Worm (Caenorhabditis elegans) whole organism, L3 larva: ENCODE results near the gene Y54G11A.19.

ENCODE experiments used
- aly-2 ChIP-seq: fragments of 150-350 bp; optimal IDR thresholded peaks from 2 replicates; lab custom pipeline; 2014; ENCODE audit warnings: missing biosample characterization, missing genetic modification characterization
- daf-12 ChIP-seq: fragments of 150-350 bp; optimal IDR thresholded peaks from 2 replicates; lab custom pipeline; 2014; ENCODE audit warnings: missing biosample characterization, missing genetic modification reagents, missing genetic modification characterization
- egl-5 ChIP-seq: fragments of 150-350 bp; optimal IDR thresholded peaks from 2 replicates; lab custom pipeline; 2017; ENCODE audit warnings: missing biosample characterization, missing genetic modification reagents, missing genetic modification characterization, inconsistent platforms
- elt-3 ChIP-seq, 3 experiments: fragments of 150-350 bp in 1 of 3; sonication (generic microtip) in 2 of 3; optimal IDR thresholded peaks; 2 replicates in 2 of 3; 4 replicates in 1 of 3; lab custom pipeline; 2014 to 2017; ENCODE audit warnings: missing biosample characterization in 3 of 3, missing genetic modification characterization in 3 of 3
- fos-1 ChIP-seq: fragments of 150-350 bp; optimal IDR thresholded peaks from 2 replicates; lab custom pipeline; 2014; ENCODE audit warnings: missing biosample characterization, missing genetic modification characterization
- lsy-12 ChIP-seq: sonication (generic microtip); optimal IDR thresholded peaks from 2 replicates; lab custom pipeline; 2016; ENCODE audit warnings: mild to moderate bottlenecking, missing genetic modification characterization, missing compliant biosample characterization
- nfya-1 ChIP-seq: sonication (generic microtip); optimal IDR thresholded peaks from 2 replicates; lab custom pipeline; 2017; ENCODE audit warnings: missing genetic modification characterization, mild to moderate bottlenecking, missing compliant biosample characterization, antibody characterized with exemption, moderate library complexity; ENCODE audit not compliant: insufficient read depth
- nhr-12 ChIP-seq: fragments of 150-350 bp; optimal IDR thresholded peaks from 2 replicates; lab custom pipeline; 2014; ENCODE audit warnings: missing biosample characterization, missing genetic modification characterization
- nhr-23 ChIP-seq: fragments of 150-350 bp; optimal IDR thresholded peaks from 2 replicates; lab custom pipeline; 2014; ENCODE audit warnings: missing biosample characterization, missing genetic modification reagents, missing genetic modification characterization
- nhr-76 ChIP-seq: fragments of 150-350 bp; sonication (generic microtip); optimal IDR thresholded peaks from 5 replicates; lab custom pipeline; 2014; ENCODE audit warnings: missing biosample characterization, missing genetic modification characterization
- pqm-1 ChIP-seq: fragments of 150-350 bp; optimal IDR thresholded peaks from 2 replicates; lab custom pipeline; 2017; ENCODE audit warnings: missing biosample characterization, missing genetic modification characterization, inconsistent platforms
- tbx-2 ChIP-seq: sonication (generic microtip); optimal IDR thresholded peaks from 2 replicates; lab custom pipeline; 2016; ENCODE audit warnings: mild to moderate bottlenecking, missing genetic modification characterization, missing compliant biosample characterization
- zag-1 ChIP-seq: fragments of 150-350 bp; optimal IDR thresholded peaks from 2 replicates; lab custom pipeline; 2014; ENCODE audit warnings: missing biosample characterization, missing genetic modification characterization
- ztf-4 ChIP-seq: fragments of 150-350 bp; optimal IDR thresholded peaks from 2 replicates; lab custom pipeline; 2014; ENCODE audit warnings: missing biosample characterization, missing genetic modification characterization

The Y54G11A.19 gene

DNA sequence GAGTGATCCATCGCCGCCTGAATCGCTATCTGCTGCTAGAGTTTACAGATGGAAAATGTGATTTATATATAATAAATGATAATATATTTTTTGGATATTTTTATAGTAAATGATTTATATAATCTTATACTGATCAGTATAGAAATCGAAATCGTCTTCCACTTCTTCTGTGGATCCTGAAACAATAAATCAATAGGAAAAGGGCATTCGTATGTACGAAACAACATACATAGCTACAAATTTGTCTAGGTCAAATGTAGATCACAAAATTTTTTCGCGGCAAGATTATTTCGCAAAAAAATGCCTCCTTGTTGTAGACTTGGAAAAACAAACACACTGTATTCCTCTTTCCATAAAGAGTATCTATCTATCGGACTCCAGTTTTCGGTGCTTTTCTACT lies 42.6 kb downstream of the Y54G11A.19 start, which contains the start of gene Y48B6A.10:
Gene Y48B6A.10 (plus strand): TSS at position 301 of the 400 bp plus-strand sequence.
- TF ChIP-seq zag-1, result no peak
- TF ChIP-seq tbx-2 (tag; lab: Kevin White, UChicago), result no peak
- TF ChIP-seq nhr-76 (tag; lab: Kevin White, UChicago), result no peak
- no peak for TF ChIP-seq nfya-1 (tag; lab: Kevin White, UChicago)
- no peak for TF ChIP-seq nhr-23 (tag; lab: Kevin White, UChicago)
- TF ChIP-seq ztf-4 (tag; lab: Kevin White, UChicago), result no peak
- no peak for TF ChIP-seq pqm-1 (tag; lab: Kevin White, UChicago)
- TF ChIP-seq egl-5, result no peak
- TF ChIP-seq, all 47 proteins: peak for 0

DNA sequence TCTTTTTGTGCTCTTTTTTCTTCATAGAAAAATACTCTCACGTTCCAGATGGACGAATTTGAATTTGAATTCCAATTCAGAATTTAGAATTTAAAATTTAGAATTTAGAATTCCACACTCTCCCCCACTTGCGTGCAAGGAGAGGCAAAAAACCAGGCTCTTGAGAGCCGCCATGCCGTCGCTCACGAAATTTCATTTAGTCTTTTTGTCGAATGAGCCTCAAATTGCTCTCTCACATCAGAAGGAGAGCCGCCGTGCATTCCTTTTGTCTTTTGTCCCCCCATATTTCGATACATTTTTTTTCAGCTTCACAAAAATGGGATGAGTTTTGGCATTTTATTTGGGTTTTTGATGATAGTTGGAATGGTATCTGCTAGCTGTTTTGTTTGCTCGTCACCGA lies 45.6 kb downstream of the Y54G11A.19 start, which contains the start of gene hot-7:
Gene hot-7 (plus strand): TSS at position 301 of the 400 bp plus-strand sequence.
- TF ChIP-seq daf-12 (tag; lab: Kevin White, UChicago), result no peak
- TF ChIP-seq nhr-23 (tag; lab: Kevin White, UChicago), result no peak
- no peak for TF ChIP-seq elt-3 (tag; optimal IDR thresholded peaks at IDR 0.05; lab: Kevin White, UChicago)
- TF ChIP-seq nhr-12 (tag; lab: Kevin White, UChicago), result no peak
- TF ChIP-seq nfya-1 (tag; lab: Kevin White, UChicago), result no peak
- TF ChIP-seq aly-2, result no peak
- no peak for TF ChIP-seq lsy-12 (tag; lab: Kevin White, UChicago)
- no peak for TF ChIP-seq fos-1 (tag; lab: Kevin White, UChicago)
- no peak for TF ChIP-seq egl-5
